Worm (Caenorhabditis elegans): Measurements from ENCODE around the gene puf-3.
A peak's percentile ranks its signal among the peaks of the same experiment; 100 is the strongest.

puf-3 gene

ce11 chrIV:13463889-13464288, 48.1 kb downstream of the puf-3 start:
- TF ChIP-seq rcor-1 (GFP tag; IDR thresholded peaks at IDR 0.05), result peak; percentile 85
- TF ChIP-seq F39B2.1 (GFP tag; IDR thresholded peaks at IDR 0.05), result peak; percentile 62; the same call in 1 of the 2 replicates
- 0 out of 2 replicates have a peak, but pooled peaks have one; percentile 28 for TF ChIP-seq aptf-3 (GFP tag; IDR thresholded peaks at IDR 0.05)
- TF ChIP-seq lag-1 (GFP tag; IDR thresholded peaks at IDR 0.05), result peak; percentile 8; the same call in 1 of the 2 replicates
- TF ChIP-seq ceh-40 (GFP tag; IDR thresholded peaks at IDR 0.05), result peak; percentile 95
- peak; percentile 72 for TF ChIP-seq madf-6 (GFP tag; IDR thresholded peaks at IDR 0.05)
- TF ChIP-seq nfyb-1 (GFP tag; IDR thresholded peaks at IDR 0.05), result 0 out of 2 replicates have a peak, but pooled peaks have one; percentile 18
- TF ChIP-seq B0019.2 (GFP tag; conservative IDR thresholded peaks at IDR 0.05), result peak; percentile 67
- TF ChIP-seq pbrm-1 (GFP tag; IDR thresholded peaks at IDR 0.05), result peak; percentile 54; the same call in 1 of the 2 replicates
- TF ChIP-seq Y67H2A.10 (GFP tag; conservative IDR thresholded peaks at IDR 0.05), result 0 out of 2 replicates have a peak, but pooled peaks have one; percentile 27
- TF ChIP-seq Y95B8A.8 (GFP tag; IDR thresholded peaks at IDR 0.05), result peak; percentile 54; the same call in 1 of the 2 replicates
- peak; percentile 92 for TF ChIP-seq madf-3 (GFP tag; IDR thresholded peaks at IDR 0.05)
- TF ChIP-seq D2030.7 (GFP tag; IDR thresholded peaks at IDR 0.05), result peak; percentile 66
- 0 out of 2 replicates have a peak, but pooled peaks have one; percentile 58 for TF ChIP-seq Y56A3A.18 (GFP tag; IDR thresholded peaks at IDR 0.05)
- TF ChIP-seq egl-18 (GFP tag; IDR thresholded peaks at IDR 0.05), result peak; percentile 64; the same call in 1 of the 2 replicates
- TF ChIP-seq attf-6 (GFP tag; IDR thresholded peaks at IDR 0.05), result peak; percentile 89
- peak; percentile 55; the same call in 1 of the 2 replicates for TF ChIP-seq ceh-100 (GFP tag; IDR thresholded peaks at IDR 0.05)
- TF ChIP-seq egrh-3 (GFP tag; IDR thresholded peaks at IDR 0.05), result peak; percentile 52; the same call in 1 of the 2 replicates
- peak; percentile 64; the same call in 1 of the 2 replicates for TF ChIP-seq ekl-4 (GFP tag; IDR thresholded peaks at IDR 0.05)
- peak; percentile 88; the same call in 1 of the 2 replicates for TF ChIP-seq nfya-2 (GFP tag; IDR thresholded peaks at IDR 0.05)
- TF ChIP-seq ztf-25 (GFP tag; IDR thresholded peaks at IDR 0.05), result 0 out of 2 replicates have a peak, but pooled peaks have one; percentile 13
- peak; percentile 97 for TF ChIP-seq ceh-58 (GFP tag; IDR thresholded peaks at IDR 0.05)
- peak; percentile 78 for TF ChIP-seq dox-1 (GFP tag; IDR thresholded peaks at IDR 0.05)
- peak; percentile 88 for TF ChIP-seq Y53G8AR.9 (GFP tag; conservative IDR thresholded peaks at IDR 0.05)
- TF ChIP-seq bed-1 (GFP tag; IDR thresholded peaks at IDR 0.05), result peak; percentile 89; the same call in 1 of the 2 replicates
- peak; percentile 67 for TF ChIP-seq Y53F4B.3 (GFP tag; IDR thresholded peaks at IDR 0.05)
- peak; percentile 99 for TF ChIP-seq hsf-1 (GFP tag; IDR thresholded peaks at IDR 0.05)

- TF ChIP-seq cebp-2 (GFP tag; IDR thresholded peaks at IDR 0.05), result peak; percentile 82; the same call in 1 of the 2 replicates
- TF ChIP-seq F33H1.4 (GFP tag; IDR thresholded peaks at IDR 0.05), result peak; percentile 37
- peak; percentile 51; the same call in 1 of the 2 replicates for TF ChIP-seq egrh-3 (GFP tag; IDR thresholded peaks at IDR 0.05)
- TF ChIP-seq hsf-1 (GFP tag; IDR thresholded peaks at IDR 0.05), result peak; percentile 94
These were observed 49.7 kb downstream of the puf-3 start for ce11 chrIV:13462165-13462712.

- TF ChIP-seq cebp-1 (GFP tag; IDR thresholded peaks at IDR 0.05) (no peak), cebp-1 (tag; optimal IDR thresholded peaks at IDR 0.05) (no peak), K12H6.12 (tag; optimal IDR thresholded peaks at IDR 0.05) (no peak), zfh-2 (GFP tag; conservative IDR thresholded peaks at IDR 0.05) (no peak), Y53G8AR.9 (GFP tag; conservative IDR thresholded peaks at IDR 0.05) (no peak), B0035.1 (tag; optimal IDR thresholded peaks at IDR 0.05) (no peak), ztf-22 (GFP tag; optimal IDR thresholded peaks at IDR 0.05) (no peak), ceh-79 (tag; optimal IDR thresholded peaks at IDR 0.05) (no peak), unc-62 (GFP tag; optimal IDR thresholded peaks at IDR 0.05) (no peak), bed-2 (GFP tag; IDR thresholded peaks at IDR 0.05) (no peak), ceh-40 (GFP tag; IDR thresholded peaks at IDR 0.05) (no peak), fkh-3 (tag; optimal IDR thresholded peaks at IDR 0.05) (no peak), F57C9.4 (tag; optimal IDR thresholded peaks at IDR 0.05) (no peak), nfyb-1 (GFP tag; IDR thresholded peaks at IDR 0.05) (no peak), lin-35 (GFP tag; optimal IDR thresholded peaks at IDR 0.05) (no peak), F22D6.2 (tag; optimal IDR thresholded peaks at IDR 0.05) (no peak), hlh-26 (GFP tag; conservative IDR thresholded peaks at IDR 0.05) (no peak)
These were observed 51.1 kb downstream of the puf-3 start, which contains the start of gene Y38H8A.12 for ce11 chrIV:13460876-13461275. Gene Y38H8A.12, minus strand, starts transcription at chrIV:13460976.

All from whole organism, young adult.